Fruit fly (Drosophila melanogaster) whole organism, embryonic: ENCODE data around the gene Dis3l2.

ENCODE experiments used
- Atf-2 ChIP-seq: fragments of 200-800 bp; sonication (Bioruptor generic); optimal IDR thresholded peaks from 2 replicates; lab custom pipeline; 2016; ENCODE audit warnings: missing biosample characterization, missing genetic modification characterization
- Blimp-1 ChIP-seq: fragments of 200-800 bp; sonication (Bioruptor generic); optimal IDR thresholded peaks from 3 replicates; lab custom pipeline; 2018; ENCODE audit warnings: missing biosample characterization, missing genetic modification characterization, mild to moderate bottlenecking, moderate library complexity, missing genetic modification reagents
- CG10431 ChIP-seq: fragments of 200-800 bp; sonication (Bioruptor generic); optimal IDR thresholded peaks from 3 replicates; lab custom pipeline; 2018; ENCODE audit warnings: missing biosample characterization, mild to moderate bottlenecking, missing genetic modification characterization
- CG10543 ChIP-seq: fragments of 200-800 bp; sonication (Bioruptor generic); optimal IDR thresholded peaks from 3 replicates; lab custom pipeline; 2017; ENCODE audit warnings: missing biosample characterization, mild to moderate bottlenecking, missing genetic modification characterization, moderate library complexity
- CG11456 ChIP-seq: fragments of 200-800 bp; sonication (Bioruptor generic); IDR thresholded peaks from 3 replicates; pipeline ENCODE4 v1.3.6; 2022; ENCODE audit warnings: missing biosample characterization, missing genetic modification characterization
- CG13424 ChIP-seq: fragments of 200-800 bp; sonication (Bioruptor generic); optimal IDR thresholded peaks from 2 replicates; lab custom pipeline; 2019; ENCODE audit warnings: missing biosample characterization, mild to moderate bottlenecking, missing genetic modification characterization, moderate library complexity
- CG14860 ChIP-seq: fragments of 200-800 bp; sonication (Bioruptor generic); IDR thresholded peaks from 3 replicates; pipeline ENCODE4 v1.3.6; 2022; ENCODE audit warnings: missing biosample characterization, missing genetic modification characterization; ENCODE audit not compliant: partially characterized antibody
- CG15269 ChIP-seq: fragments of 200-800 bp; sonication (Bioruptor generic); optimal IDR thresholded peaks from 2 replicates; lab custom pipeline; 2018; ENCODE audit warnings: missing biosample characterization, mild to moderate bottlenecking, missing genetic modification characterization, moderate library complexity
- CG17359 ChIP-seq: fragments of 200-800 bp; sonication (Bioruptor generic); optimal IDR thresholded peaks from 3 replicates; lab custom pipeline; 2018; ENCODE audit warnings: missing biosample characterization, mild to moderate bottlenecking, missing genetic modification characterization, moderate library complexity
- CG17385 ChIP-seq: fragments of 200-800 bp; sonication (Bioruptor generic); optimal IDR thresholded peaks from 3 replicates; lab custom pipeline; 2018; ENCODE audit warnings: missing biosample characterization, mild to moderate bottlenecking, missing genetic modification characterization
- CG18599 ChIP-seq: fragments of 200-800 bp; sonication (Bioruptor generic); optimal IDR thresholded peaks from 3 replicates; lab custom pipeline; 2017; ENCODE audit warnings: missing biosample characterization, missing genetic modification characterization, mild to moderate bottlenecking, moderate library complexity, missing genetic modification reagents
- CG3065 ChIP-seq: fragments of 200-800 bp; sonication (Bioruptor generic); optimal IDR thresholded peaks from 2 replicates; lab custom pipeline; 2016; ENCODE audit warnings: missing biosample characterization, missing genetic modification characterization
- CG3407 ChIP-seq: fragments of 200-800 bp; sonication (Bioruptor generic); optimal IDR thresholded peaks from 2 replicates; lab custom pipeline; 2018; ENCODE audit warnings: missing biosample characterization, mild to moderate bottlenecking, missing genetic modification characterization
- CG3838 ChIP-seq: fragments of 200-800 bp; sonication (Bioruptor generic); optimal IDR thresholded peaks from 3 replicates; lab custom pipeline; 2016; ENCODE audit warnings: missing biosample characterization, missing genetic modification characterization
- CG4424 ChIP-seq: fragments of 200-800 bp; sonication (Bioruptor generic); optimal IDR thresholded peaks from 3 replicates; lab custom pipeline; 2016; ENCODE audit warnings: missing biosample characterization, missing genetic modification characterization
- CG5180 ChIP-seq: fragments of 200-800 bp; sonication (Bioruptor generic); optimal IDR thresholded peaks from 3 replicates; lab custom pipeline; 2017; ENCODE audit warnings: missing biosample characterization, missing genetic modification characterization, mild to moderate bottlenecking, moderate library complexity, missing genetic modification reagents
- CG5245 ChIP-seq: fragments of 200-800 bp; sonication (Bioruptor generic); optimal IDR thresholded peaks from 3 replicates; lab custom pipeline; 2016; ENCODE audit warnings: missing biosample characterization, missing genetic modification characterization
- CG6254 ChIP-seq: fragments of 200-800 bp; sonication (Bioruptor generic); optimal IDR thresholded peaks from 3 replicates; lab custom pipeline; 2017; ENCODE audit warnings: mild to moderate bottlenecking, missing biosample characterization, missing genetic modification reagents, missing genetic modification characterization
- CG6689 ChIP-seq: fragments of 200-800 bp; sonication (Bioruptor generic); IDR thresholded peaks from 2 replicates; pipeline ENCODE4 v1.3.6; 2022; ENCODE audit warnings: missing biosample characterization, missing genetic modification characterization
- CG6854 ChIP-seq: fragments of 200-800 bp; sonication (Bioruptor generic); optimal IDR thresholded peaks from 3 replicates; lab custom pipeline; 2017; ENCODE audit warnings: missing biosample characterization, mild to moderate bottlenecking, missing genetic modification characterization
- CG7372 ChIP-seq: fragments of 200-800 bp; sonication (Bioruptor generic); IDR thresholded peaks from 2 replicates; pipeline ENCODE4 v1.3.6; 2022; ENCODE audit warnings: missing biosample characterization, missing genetic modification characterization
- CG8944 ChIP-seq: fragments of 200-800 bp; sonication (Bioruptor generic); optimal IDR thresholded peaks from 3 replicates; lab custom pipeline; 2016; ENCODE audit warnings: missing biosample characterization, missing genetic modification characterization
- Dip3 ChIP-seq: fragments of 200-800 bp; sonication (Bioruptor generic); optimal IDR thresholded peaks from 3 replicates; lab custom pipeline; 2016; ENCODE audit warnings: missing biosample characterization, missing genetic modification characterization
- Ets97D ChIP-seq: fragments of 200-800 bp; sonication (Bioruptor generic); optimal IDR thresholded peaks from 3 replicates; lab custom pipeline; 2016; ENCODE audit warnings: missing biosample characterization, missing genetic modification characterization
- H15 ChIP-seq: fragments of 200-800 bp; sonication (Bioruptor generic); IDR thresholded peaks from 3 replicates; pipeline ENCODE4 v1.3.6; 2022; ENCODE audit warnings: missing biosample characterization, missing genetic modification characterization
- HLH3B ChIP-seq: fragments of 200-800 bp; sonication (Bioruptor generic); IDR thresholded peaks from 2 replicates; pipeline ENCODE4 v1.3.6; 2022; ENCODE audit warnings: missing biosample characterization, missing genetic modification characterization
- Max ChIP-seq: fragments of 200-800 bp; sonication (Bioruptor generic); optimal IDR thresholded peaks from 2 replicates; lab custom pipeline; 2016; ENCODE audit warnings: missing biosample characterization, mild to moderate bottlenecking, missing genetic modification characterization
- Mes4 ChIP-seq: fragments of 200-800 bp; sonication (Bioruptor generic); optimal IDR thresholded peaks from 2 replicates; lab custom pipeline; 2016; ENCODE audit warnings: missing biosample characterization, missing genetic modification characterization
- NfI ChIP-seq: fragments of 200-800 bp; sonication (Bioruptor generic); optimal IDR thresholded peaks from 3 replicates; lab custom pipeline; 2018; ENCODE audit warnings: missing biosample characterization, mild to moderate bottlenecking, missing genetic modification characterization, moderate library complexity
- Usf ChIP-seq: fragments of 200-800 bp; sonication (Bioruptor generic); optimal IDR thresholded peaks from 2 replicates; lab custom pipeline; 2017; ENCODE audit warnings: missing genotype, missing biosample characterization, missing genetic modification characterization
- aop ChIP-seq: fragments of 200-800 bp; sonication (Bioruptor generic); IDR thresholded peaks from 2 replicates; pipeline ENCODE4 v1.3.6; 2022; ENCODE audit warnings: missing biosample characterization, missing genetic modification characterization
- btn ChIP-seq: fragments of 200-800 bp; sonication (Bioruptor generic); optimal IDR thresholded peaks from 2 replicates; lab custom pipeline; 2016; ENCODE audit warnings: missing biosample characterization, missing genetic modification characterization
- cato ChIP-seq: fragments of 200-800 bp; sonication (Bioruptor generic); optimal IDR thresholded peaks from 2 replicates; lab custom pipeline; 2016; ENCODE audit warnings: missing biosample characterization, missing genetic modification characterization, borderline replicate concordance
- chn ChIP-seq: fragments of 200-800 bp; sonication (Bioruptor generic); optimal IDR thresholded peaks from 2 replicates; lab custom pipeline; 2016; ENCODE audit warnings: missing biosample characterization, missing genetic modification characterization
- crol ChIP-seq: fragments of 200-800 bp; sonication (Bioruptor generic); IDR thresholded peaks from 2 replicates; pipeline ENCODE4 v1.3.6; 2022; ENCODE audit warnings: missing biosample characterization, missing genetic modification characterization
- dati ChIP-seq: fragments of 200-800 bp; sonication (Bioruptor generic); IDR thresholded peaks from 2 replicates; pipeline ENCODE4 v1.3.6; 2022; ENCODE audit warnings: missing biosample characterization, missing genetic modification characterization
- dpn ChIP-seq, 2 experiments: fragments of 200-800 bp; sonication (Bioruptor generic); optimal IDR thresholded peaks; 3 replicates each; lab custom pipeline; 2016; ENCODE audit warnings: missing biosample characterization in 2 of 2, missing genetic modification characterization in 2 of 2
- ewg ChIP-seq: fragments of 200-800 bp; sonication (Bioruptor generic); optimal IDR thresholded peaks from 3 replicates; lab custom pipeline; 2017; ENCODE audit warnings: mild to moderate bottlenecking, missing biosample characterization, missing genetic modification reagents, missing genetic modification characterization
- eyg ChIP-seq: fragments of 200-800 bp; sonication (Bioruptor generic); optimal IDR thresholded peaks from 3 replicates; lab custom pipeline; 2016; ENCODE audit warnings: missing biosample characterization, missing genetic modification characterization
- hth ChIP-seq: fragments of >200 bp; optimal IDR thresholded peaks from 2 replicates; lab custom pipeline; 2017; ENCODE audit warnings: inconsistent platforms
- jigr1 ChIP-seq: fragments of 200-800 bp; sonication (Bioruptor generic); IDR thresholded peaks from 3 replicates; pipeline ENCODE4 v1.3.6; 2022; ENCODE audit warnings: missing biosample characterization, missing genetic modification characterization
- jing ChIP-seq: fragments of 200-800 bp; sonication (Bioruptor generic); optimal IDR thresholded peaks from 2 replicates; lab custom pipeline; 2018; ENCODE audit warnings: missing biosample characterization, mild to moderate bottlenecking, missing genetic modification characterization
- maf-S ChIP-seq: fragments of 200-800 bp; sonication (Bioruptor generic); optimal IDR thresholded peaks from 2 replicates; lab custom pipeline; 2016; ENCODE audit warnings: missing biosample characterization, missing genetic modification characterization
- mam ChIP-seq: fragments of 200-800 bp; sonication (Bioruptor generic); optimal IDR thresholded peaks from 3 replicates; lab custom pipeline; 2016; ENCODE audit warnings: missing biosample characterization, missing genetic modification characterization
- mirr ChIP-seq: fragments of 200-800 bp; sonication (Bioruptor generic); optimal IDR thresholded peaks from 3 replicates; lab custom pipeline; 2018; ENCODE audit warnings: missing biosample characterization, mild to moderate bottlenecking, missing genetic modification characterization
- pnt ChIP-seq: fragments of 200-800 bp; sonication (Bioruptor generic); optimal IDR thresholded peaks from 3 replicates; lab custom pipeline; 2016; ENCODE audit warnings: missing biosample characterization, missing genetic modification characterization
- psq ChIP-seq: fragments of 200-800 bp; sonication (Bioruptor generic); optimal IDR thresholded peaks from 2 replicates; lab custom pipeline; 2017; ENCODE audit warnings: missing biosample characterization, missing genetic modification characterization
- repo ChIP-seq: fragments of 200-800 bp; sonication (Bioruptor generic); optimal IDR thresholded peaks from 2 replicates; lab custom pipeline; 2016; ENCODE audit warnings: missing biosample characterization, missing genetic modification characterization
- ro ChIP-seq: fragments of 200-800 bp; sonication (Bioruptor generic); IDR thresholded peaks from 2 replicates; pipeline ENCODE4 v1.3.6; 2022; ENCODE audit warnings: missing biosample characterization, missing genetic modification characterization
- so ChIP-seq: fragments of 200-800 bp; sonication (Bioruptor generic); IDR thresholded peaks from 3 replicates; pipeline ENCODE4 v1.3.6; 2022; ENCODE audit warnings: missing biosample characterization, missing genetic modification characterization

Dis3l2 gene

DNA sequence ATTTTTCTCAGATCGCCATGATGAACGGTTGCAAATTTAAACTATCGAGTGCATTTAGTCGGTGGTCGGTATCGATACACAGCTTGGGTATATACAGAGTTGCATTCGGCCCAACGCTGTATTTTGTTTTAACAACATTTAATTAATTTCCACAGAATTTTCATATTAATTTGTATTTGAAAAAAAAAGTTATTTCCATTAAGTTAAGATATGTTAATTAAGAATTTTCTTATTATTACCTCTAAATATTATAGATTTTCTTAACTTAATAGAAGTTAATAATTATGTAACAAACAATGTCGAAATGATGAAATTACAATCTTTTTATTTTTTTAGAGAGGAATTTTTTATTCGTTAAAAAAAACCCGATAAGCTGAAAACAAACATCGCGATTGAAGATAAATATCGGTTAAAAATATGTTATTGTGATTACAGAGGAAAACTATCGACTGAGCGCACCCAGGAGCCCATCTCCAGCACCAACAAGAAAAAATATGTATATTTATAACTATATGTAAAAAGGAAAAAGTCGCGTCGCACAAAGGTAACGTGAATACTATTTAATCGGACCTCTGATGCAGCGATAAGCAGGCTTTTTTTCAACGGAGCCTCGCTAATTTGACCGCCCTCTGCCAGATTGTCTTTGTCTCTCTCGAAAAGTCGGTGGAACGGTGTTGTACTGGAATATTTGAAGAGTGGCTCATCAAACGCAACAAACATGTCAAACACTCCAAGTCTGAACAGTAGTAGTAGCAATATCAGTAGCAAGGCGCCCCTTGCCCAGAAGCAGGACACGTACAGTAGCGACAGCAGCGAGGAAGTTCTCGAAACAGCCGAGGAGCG lies 12.5 kb upstream of the Dis3l2 start, which contains the start of the genes rno and mri (continued):
- no peak for TF ChIP-seq Atf-2 (GFP tag; lab: Kevin White, UChicago)
- no peak for TF ChIP-seq pnt (GFP tag; lab: Kevin White, UChicago)
- peak; percentile 85 for TF ChIP-seq CG10543 (GFP tag; lab: Kevin White, UChicago)
- TF ChIP-seq Usf (GFP tag; lab: Kevin White, UChicago) = peak; percentile 50
- TF ChIP-seq CG17385 = peak; percentile 46
- no peak for TF ChIP-seq Mes4 (GFP tag; lab: Kevin White, UChicago)
- peak; percentile 6 to 75 for TF ChIP-seq dpn (GFP tag; optimal IDR thresholded peaks at IDR 0.05; lab: Kevin White, UChicago)
- no peak for TF ChIP-seq CG10431
- peak; percentile 83 for TF ChIP-seq CG13424
- no peak for TF ChIP-seq chn (GFP tag; lab: Kevin White, UChicago)
- peak; percentile 67 for TF ChIP-seq NfI (GFP tag; lab: Kevin White, UChicago)
- no peak for TF ChIP-seq CG3838 (GFP tag; lab: Kevin White, UChicago)
- peak; percentile 46; the same call in 1 of the 2 replicates for TF ChIP-seq dati
- peak; percentile 9 for TF ChIP-seq Max (GFP tag; lab: Kevin White, UChicago)
- TF ChIP-seq H15 (GFP tag; lab: Robert Waterston, UW) = 0 out of 3 replicates have a peak, but pooled peaks have one; percentile 41
- TF ChIP-seq CG6254 = no peak
- no peak for TF ChIP-seq CG8944
- TF ChIP-seq mirr (GFP tag; lab: Kevin White, UChicago) = no peak
- no peak for TF ChIP-seq btn
- peak; percentile 88 for TF ChIP-seq CG6689
- peak; percentile 69 for TF ChIP-seq CG18599 (GFP tag; lab: Kevin White, UChicago)
- no peak for TF ChIP-seq hth (lab: Kevin White, UChicago)
- TF ChIP-seq HLH3B (GFP tag; lab: Robert Waterston, UW) = peak; percentile 74
- TF ChIP-seq CG3407 (GFP tag; lab: Kevin White, UChicago) = no peak
- peak; percentile 72; the same call in 1 of the 3 replicates for TF ChIP-seq jigr1 (GFP tag; lab: Robert Waterston, UW)
- TF ChIP-seq crol (GFP tag; lab: Robert Waterston, UW) = no peak
- TF ChIP-seq mam (GFP tag; lab: Kevin White, UChicago) = peak; percentile 32
- TF ChIP-seq cato (GFP tag; lab: Kevin White, UChicago) = peak; percentile 22
- TF ChIP-seq CG5245 (GFP tag; lab: Kevin White, UChicago) = peak; percentile 39
- TF ChIP-seq CG7372 = peak; percentile 43; the same call in 1 of the 2 replicates
- TF ChIP-seq CG6854 (GFP tag; lab: Kevin White, UChicago) = no peak
- peak; percentile 79 for TF ChIP-seq CG15269
- TF ChIP-seq so (GFP tag; lab: Robert Waterston, UW) = peak; percentile 52; the same call in 1 of the 3 replicates
- TF ChIP-seq jing = no peak
- no peak for TF ChIP-seq repo (GFP tag; lab: Kevin White, UChicago)
- TF ChIP-seq Blimp-1 = peak; percentile 9
- TF ChIP-seq ewg = peak; percentile 24
- no peak for TF ChIP-seq Dip3
- TF ChIP-seq CG5180 = peak; percentile 53
- TF ChIP-seq CG3065 = no peak
- no peak for TF ChIP-seq eyg (GFP tag; lab: Kevin White, UChicago)
- no peak for TF ChIP-seq aop (GFP tag; lab: Robert Waterston, UW)
- peak; percentile 71 for TF ChIP-seq Ets97D
- TF ChIP-seq CG4424 (GFP tag; lab: Kevin White, UChicago) = peak; percentile 60
- TF ChIP-seq psq (GFP tag; lab: Kevin White, UChicago) = no peak
- no peak for TF ChIP-seq maf-S (GFP tag; lab: Kevin White, UChicago)
- peak; percentile 72 for TF ChIP-seq CG17359 (tag; lab: Kevin White, UChicago)
- peak; percentile 79 for TF ChIP-seq CG11456 (GFP tag; lab: Robert Waterston, UW)
- TF ChIP-seq CG14860 = peak; percentile 93
- no peak for TF ChIP-seq ro (GFP tag; lab: Robert Waterston, UW)
